Fruit fly (Drosophila melanogaster) S2 (cell line): ENCODE data around the gene Efr.

Source experiments
- CG8478 ChIP-seq: fragments of >200 bp; optimal IDR thresholded peaks from 2 replicates; lab custom pipeline; 2018
- CTCF ChIP-seq, 2 experiments: fragments of >200 bp; optimal IDR thresholded peaks; 2 replicates each; lab custom pipeline; 2018

- TF ChIP-seq CG8478 (no peak), CTCF (optimal IDR thresholded peaks at IDR 0.05; lab: Kevin White, UChicago) (peak; percentile 65 to 79)
These were observed 33.9 kb downstream of the Efr start for dm6 chrX:6253701-6254100.
